Fruit fly (Drosophila melanogaster) S2 (cell line): Measurements from ENCODE around the gene Dnaaf6.

Experiments used
- CG8478 ChIP-seq: fragments of >200 bp; optimal IDR thresholded peaks from 2 replicates; lab custom pipeline; 2018
- CTCF ChIP-seq, 2 experiments: fragments of >200 bp; optimal IDR thresholded peaks; 2 replicates each; lab custom pipeline; 2018

Gene Dnaaf6

DNA sequence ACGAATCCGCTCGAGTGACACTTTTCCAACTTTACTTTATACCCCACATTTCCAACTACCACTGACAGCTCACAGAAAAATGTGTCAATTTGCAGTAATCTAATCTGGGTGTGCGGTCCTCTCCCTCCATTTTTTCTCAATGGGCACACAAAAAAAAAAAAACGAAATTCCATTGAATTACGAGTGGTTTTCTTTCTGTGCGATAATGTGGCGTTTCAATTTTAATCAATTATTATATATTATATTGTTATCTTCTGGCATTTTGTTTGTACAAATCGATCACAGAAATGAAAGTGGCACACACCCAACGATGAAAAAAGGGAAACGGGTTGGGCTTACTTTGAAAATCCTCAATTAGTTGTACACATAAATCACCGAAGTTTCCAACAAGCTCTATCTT is 34.2 kb upstream of the Dnaaf6 start:
- no peak for TF ChIP-seq CTCF (optimal IDR thresholded peaks at IDR 0.05; lab: Kevin White, UChicago)
- TF ChIP-seq CG8478 (lab: Kevin White, UChicago): no peak

DNA sequence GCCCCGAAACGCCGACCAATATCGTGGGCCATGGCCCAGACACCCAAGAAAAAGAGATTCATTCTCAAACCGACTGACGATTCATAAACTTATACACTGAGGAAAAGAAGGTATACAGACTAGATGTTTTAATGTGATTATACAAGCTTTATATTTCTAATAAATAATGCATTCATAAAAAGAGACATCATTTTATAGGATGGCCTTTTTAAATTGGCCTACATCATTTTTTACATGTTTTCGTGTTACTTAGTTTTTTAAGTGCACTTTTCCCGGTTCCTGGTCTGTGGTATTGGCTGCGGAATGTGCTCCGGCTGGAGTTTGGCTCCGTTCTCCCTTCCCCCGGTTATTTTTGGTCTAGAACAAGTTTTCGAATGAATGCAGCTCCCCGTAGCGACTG is 32.0 kb upstream of the Dnaaf6 start:
- TF ChIP-seq CG8478 (lab: Kevin White, UChicago) (no peak), CTCF (optimal IDR thresholded peaks at IDR 0.05; lab: Kevin White, UChicago) (no peak)

DNA sequence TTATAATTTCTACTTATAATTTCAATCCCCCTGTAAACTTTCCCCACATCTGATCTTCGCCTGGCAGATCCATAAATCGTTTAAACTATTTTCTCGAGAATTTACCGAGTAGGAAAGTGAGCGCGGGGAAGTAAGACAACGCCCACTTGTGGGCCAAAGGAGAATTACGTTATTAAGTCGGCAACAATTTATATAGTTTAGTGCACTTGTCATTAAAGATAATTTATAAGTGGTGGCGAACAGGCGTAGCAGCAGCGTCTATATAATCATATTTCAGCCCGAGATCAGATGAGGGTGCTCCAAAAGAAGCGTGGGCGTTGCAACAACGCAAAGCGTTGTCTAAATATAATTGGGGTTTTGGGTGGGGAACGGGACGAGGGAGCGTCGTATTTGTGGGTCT is 29.8 kb upstream of the Dnaaf6 start:
- TF ChIP-seq CG8478 (lab: Kevin White, UChicago): no peak
- TF ChIP-seq CTCF (optimal IDR thresholded peaks at IDR 0.05; lab: Kevin White, UChicago): no peak

DNA sequence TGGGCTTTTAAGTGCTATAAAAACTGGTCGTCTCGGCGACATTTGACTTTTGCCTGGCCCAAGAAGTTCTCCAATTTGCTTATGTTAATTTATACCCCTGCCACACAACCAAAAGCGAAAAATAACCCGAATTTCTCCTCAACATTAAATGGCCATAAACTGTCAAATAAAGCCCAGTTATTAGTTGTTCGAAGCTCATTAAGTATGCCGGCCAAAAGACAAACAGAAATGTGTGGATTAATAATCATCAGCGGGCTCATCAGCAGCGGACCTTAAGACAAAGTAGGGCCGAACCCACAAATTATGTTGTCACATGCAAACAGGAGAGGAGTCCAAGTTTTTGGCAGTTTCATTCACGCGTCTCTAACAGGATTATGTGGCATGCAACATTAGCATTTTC is 29.4 kb upstream of the Dnaaf6 start:
- TF ChIP-seq CTCF (optimal IDR thresholded peaks at IDR 0.05; lab: Kevin White, UChicago) (no peak), CG8478 (lab: Kevin White, UChicago) (no peak)

DNA sequence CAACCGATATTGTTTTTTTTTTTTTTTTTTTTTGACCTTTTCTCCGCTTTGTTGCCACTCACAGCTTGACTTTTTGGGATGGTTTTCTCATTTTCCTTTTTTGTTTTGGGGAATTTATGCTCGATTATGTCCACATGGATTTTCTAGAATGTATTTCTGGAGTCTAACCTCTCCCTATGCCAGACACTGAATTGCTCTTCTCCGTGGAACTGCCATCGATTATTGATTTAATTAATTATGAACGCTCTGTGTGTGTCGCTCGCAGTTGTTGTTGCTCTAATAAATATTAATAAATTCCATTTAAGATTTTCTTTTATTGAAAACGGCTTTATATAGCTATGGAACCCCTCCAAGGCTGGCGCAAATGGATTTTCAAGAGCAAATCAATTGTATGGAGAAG is 28.9 kb upstream of the Dnaaf6 start:
- TF ChIP-seq CTCF (optimal IDR thresholded peaks at IDR 0.05; lab: Kevin White, UChicago) (no peak), CG8478 (lab: Kevin White, UChicago) (no peak)

DNA sequence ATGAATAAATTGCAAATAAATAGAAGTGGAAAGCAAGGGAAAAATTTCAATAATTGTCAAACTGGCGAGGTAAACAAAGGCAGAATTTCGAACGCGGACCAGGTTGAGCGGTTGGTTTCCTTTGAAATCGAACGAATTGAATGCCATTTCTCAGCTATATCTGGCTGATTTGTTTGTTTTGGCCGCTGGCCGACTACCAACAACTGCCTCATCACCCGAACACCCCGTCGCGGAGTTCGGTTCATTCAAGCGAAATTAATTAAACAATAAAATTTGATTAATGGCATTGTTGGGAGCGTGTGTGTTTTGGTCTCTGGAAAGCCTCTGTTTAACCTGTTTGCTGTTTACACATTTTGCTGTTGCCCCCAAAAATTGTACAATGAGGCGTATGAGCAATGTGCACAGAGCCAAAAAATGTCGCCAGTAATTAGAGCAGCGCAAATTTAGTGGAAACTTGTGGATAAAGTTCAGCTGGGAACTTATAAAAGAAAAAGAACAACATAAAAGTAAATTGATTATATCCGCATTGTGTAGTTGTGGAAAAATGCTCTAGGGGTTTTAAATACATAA is 27.0 kb upstream of the Dnaaf6 start:
- TF ChIP-seq CG8478 (lab: Kevin White, UChicago): no peak
- TF ChIP-seq CTCF (optimal IDR thresholded peaks at IDR 0.05; lab: Kevin White, UChicago): no peak

DNA sequence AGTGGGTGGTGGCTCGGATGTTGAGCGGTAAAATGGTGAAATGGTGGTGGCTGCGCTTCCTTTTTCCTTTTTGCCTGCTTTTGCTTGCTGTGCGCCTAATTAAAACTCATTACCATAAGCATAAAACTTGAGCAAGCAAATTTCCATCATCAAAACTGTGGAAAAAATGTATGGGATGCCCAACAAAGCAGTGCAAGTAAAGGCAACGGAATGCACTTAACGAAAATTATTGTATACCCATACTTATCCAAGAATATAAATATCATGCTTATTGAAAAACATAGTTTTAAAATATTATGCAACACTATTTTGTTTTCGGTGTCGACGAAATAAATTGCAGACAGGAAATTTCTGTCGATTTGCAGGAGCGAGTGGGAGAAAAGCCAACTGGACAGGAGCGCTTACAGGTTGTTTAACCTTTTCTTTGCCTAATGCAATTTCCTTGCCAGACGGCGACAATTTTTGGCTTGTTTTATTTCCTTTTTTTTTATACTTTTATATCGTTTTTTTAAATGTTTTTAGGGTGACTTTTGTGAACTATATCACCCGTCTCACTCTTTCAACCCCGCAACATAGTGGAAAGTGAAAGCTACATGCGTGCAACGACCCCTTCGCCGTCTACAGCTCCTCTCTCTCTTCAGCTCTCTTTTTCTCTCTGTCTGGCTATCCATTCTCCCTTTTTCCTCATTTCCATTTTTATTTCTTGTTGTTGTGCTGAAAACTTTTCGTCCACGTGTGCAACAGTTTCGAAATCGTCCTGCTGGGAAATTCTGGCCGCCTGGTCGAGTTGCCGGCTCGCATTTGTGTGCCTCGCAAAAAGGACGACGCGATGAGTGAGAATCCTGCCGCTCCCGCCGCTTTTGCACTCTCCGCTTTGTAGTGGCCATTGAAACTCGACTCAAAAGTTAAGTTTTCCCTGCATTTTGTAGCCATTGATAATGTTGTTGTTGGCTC is 24.3 kb upstream of the Dnaaf6 start:
- no peak for TF ChIP-seq CG8478 (lab: Kevin White, UChicago)

DNA sequence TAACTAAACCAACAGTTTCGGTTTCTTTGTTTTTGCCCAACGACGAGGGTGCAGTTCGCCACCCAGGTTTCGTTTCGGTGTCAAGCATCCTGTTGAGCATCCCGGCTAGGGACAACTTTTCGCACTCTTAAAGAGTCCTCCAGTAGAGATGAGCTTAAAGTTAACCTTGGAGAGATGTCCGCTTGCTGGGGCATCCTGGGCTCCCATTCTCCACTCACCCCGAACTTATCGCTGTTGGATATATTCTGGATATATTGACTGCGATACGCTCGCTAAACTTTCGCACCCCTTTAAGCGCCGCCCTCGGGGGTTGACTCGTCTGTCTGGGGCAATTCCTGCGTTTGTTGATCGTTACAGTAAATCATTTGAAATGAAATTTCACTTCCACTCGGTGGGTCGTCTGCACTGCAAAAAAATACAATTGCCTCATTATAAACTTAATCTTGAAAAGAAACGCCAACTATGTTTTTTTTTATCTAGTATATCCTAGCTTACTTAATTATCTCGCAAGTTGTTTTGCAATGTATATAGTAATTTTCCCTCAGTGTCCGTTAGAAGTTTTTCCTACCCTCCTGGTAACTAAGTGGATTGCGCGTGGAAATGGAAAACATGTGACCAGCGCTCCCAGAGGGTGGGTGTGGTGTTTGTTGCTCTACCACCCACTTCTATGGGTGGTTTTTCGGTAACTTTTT is 22.9 kb upstream of the Dnaaf6 start:
- TF ChIP-seq CTCF (optimal IDR thresholded peaks at IDR 0.05; lab: Kevin White, UChicago) (no peak), CG8478 (lab: Kevin White, UChicago) (no peak)

DNA sequence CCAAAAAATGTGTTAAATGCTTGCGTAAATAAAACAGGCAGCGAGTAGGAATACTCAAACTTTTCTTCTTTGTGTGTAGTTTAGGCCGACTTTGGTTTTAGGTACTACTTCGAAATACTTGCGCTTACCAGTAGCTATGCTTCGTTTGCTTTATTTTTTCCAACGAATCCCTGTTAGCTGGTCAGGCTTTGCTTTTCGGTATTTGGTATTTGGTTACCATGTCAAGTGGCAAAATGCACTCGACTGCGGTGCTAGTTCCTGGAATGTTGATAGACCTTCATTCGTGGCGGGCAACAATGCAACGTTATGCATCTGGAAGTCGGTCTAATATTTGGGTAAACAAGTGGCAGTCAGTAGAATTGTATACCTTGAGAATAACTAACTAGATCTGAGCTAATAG is 20.8 kb upstream of the Dnaaf6 start:
- no peak for TF ChIP-seq CTCF (optimal IDR thresholded peaks at IDR 0.05; lab: Kevin White, UChicago)
- TF ChIP-seq CG8478 (lab: Kevin White, UChicago): no peak

DNA sequence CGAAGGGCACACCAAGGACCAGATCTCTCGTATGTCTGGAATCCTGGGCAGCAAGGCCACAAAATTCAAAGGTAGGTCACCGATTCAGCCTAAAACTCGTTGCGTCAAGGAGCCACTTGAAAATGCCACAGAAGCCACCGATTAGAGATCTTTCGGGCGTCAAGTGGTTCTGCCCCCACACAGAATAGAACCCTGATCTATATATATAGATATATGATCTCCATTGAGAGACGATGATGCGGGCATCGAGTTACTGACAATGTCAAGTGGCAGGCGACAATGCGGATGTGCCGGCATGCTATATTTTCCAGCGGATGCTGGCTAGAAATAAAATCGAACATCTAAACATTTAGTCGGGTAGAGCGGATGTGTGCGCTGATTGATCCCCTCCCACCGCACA is 20.2 kb upstream of the Dnaaf6 start:
- TF ChIP-seq CG8478 (lab: Kevin White, UChicago) (no peak), CTCF (optimal IDR thresholded peaks at IDR 0.05; lab: Kevin White, UChicago) (no peak)

DNA sequence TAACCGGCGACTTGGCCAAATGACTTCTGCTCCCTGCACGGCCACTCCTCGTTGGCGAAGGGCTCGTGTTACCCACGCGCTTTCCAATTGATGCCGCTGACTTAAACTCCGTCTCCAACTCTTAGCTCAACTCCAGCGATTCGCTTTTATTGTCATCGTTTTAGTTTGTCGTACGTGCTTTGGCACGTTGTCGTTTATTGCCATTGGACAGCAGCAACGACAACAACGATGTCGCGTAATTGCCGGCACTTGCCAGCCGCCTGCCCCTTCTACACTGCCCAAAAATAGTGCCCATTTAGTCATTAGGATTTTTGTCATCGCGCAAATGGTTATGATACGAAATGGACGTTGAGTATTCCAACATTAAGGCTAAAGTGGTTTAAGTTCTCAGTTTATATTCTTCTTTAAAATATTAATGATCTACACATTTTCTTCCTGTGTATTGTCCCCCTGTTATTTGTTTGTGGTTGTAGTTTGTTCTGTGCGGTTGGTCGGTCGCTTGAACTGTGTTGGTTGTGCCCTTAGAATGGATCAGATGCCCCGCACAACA is 18.7 kb upstream of the Dnaaf6 start:
- TF ChIP-seq CG8478 (lab: Kevin White, UChicago): no peak
- no peak for TF ChIP-seq CTCF (optimal IDR thresholded peaks at IDR 0.05; lab: Kevin White, UChicago)

DNA sequence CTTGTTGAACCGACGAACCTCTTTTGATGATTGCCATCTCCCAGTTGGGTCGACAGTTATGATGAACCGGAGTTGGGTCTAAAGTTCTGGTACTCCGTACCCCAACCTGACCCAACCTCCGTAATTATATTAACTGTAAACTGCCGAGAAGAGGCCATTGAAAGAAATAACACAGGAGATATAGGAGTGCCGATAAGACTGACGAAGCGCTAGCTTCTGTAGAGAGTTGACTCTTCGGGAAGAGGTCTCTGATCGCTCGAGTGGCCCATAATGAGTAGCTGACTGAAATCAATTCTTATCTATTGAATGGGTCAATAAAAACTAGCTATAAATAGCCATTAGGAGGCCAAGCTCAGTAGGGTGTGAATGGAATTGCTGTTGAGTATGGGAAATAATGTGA is 15.9 kb upstream of the Dnaaf6 start:
- TF ChIP-seq CG8478 (lab: Kevin White, UChicago): no peak
- TF ChIP-seq CTCF (optimal IDR thresholded peaks at IDR 0.05; lab: Kevin White, UChicago): no peak

DNA sequence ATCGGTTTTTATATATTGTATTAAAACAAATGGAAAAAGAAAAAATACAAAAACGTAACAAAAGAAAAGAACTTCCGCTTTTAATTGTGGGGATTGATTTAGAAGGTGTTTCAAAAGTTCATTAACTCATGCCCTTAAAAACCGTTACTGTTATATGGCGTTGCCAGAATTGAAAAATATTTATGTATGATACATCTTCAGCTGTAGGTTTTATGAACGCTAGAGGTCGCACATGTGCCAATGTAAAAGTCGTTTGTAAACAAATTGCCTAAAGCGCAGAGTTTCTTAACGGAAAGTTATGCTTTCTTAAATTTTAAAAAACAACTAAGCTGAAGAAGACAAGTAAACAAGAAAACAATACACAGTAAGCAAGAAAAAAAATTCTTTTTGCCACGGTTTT is 13.0 kb upstream of the Dnaaf6 start:
- no peak for TF ChIP-seq CG8478 (lab: Kevin White, UChicago)
- TF ChIP-seq CTCF (optimal IDR thresholded peaks at IDR 0.05; lab: Kevin White, UChicago): peak; percentile 88 to 94

DNA sequence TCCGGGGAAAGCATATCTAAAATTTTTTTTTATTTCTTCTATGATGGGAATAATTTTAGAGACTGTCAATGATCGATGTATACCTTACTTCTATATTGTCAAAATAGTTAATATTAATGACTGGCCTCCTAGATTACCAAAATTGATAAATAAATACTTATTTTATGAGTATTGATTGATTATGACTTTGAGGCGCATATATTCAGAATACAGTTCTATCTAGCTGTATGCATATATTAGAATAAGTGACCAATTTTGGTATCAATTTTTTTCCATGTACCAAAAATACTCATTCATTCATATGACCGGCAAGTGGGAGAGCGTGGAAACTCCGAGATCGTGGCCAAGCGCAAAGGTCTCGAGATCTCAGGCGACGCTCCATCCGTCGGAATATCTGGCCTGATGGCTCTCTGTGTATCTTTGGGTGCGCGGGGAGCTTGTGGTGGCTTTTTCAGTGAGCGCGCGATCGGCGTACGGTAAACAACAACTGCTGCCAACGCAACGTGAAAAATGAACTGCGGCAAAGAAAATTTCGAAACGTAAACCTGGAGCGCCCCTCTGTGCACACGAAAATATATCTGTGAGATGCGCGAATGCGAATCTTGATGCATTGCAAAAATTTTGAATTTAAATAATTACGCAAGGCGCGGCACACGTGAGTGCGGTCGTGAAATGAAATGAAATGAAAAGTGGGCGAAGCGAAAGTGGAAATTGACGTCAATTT is 12.0 kb upstream of the Dnaaf6 start, which contains the start of the genes CG43121 and ome:
Gene CG43121 (minus strand): TSS at position 51 of the 724 bp plus-strand sequence.
Gene ome (plus strand): TSS at position 453 of the 724 bp plus-strand sequence.
- TF ChIP-seq CG8478 (lab: Kevin White, UChicago): no peak
- TF ChIP-seq CTCF (optimal IDR thresholded peaks at IDR 0.05; lab: Kevin White, UChicago): no peak
